Worm (Caenorhabditis elegans) whole organism, L4/young adult: ENCODE measurements around the gene srx-2.

Experiments used
- W03F9.2 ChIP-seq: fragments of 150-350 bp; optimal IDR thresholded peaks from 2 replicates; lab custom pipeline; 2014; ENCODE audit warnings: missing biosample characterization, missing genetic modification characterization
- dao-5 ChIP-seq: sonication (generic microtip); optimal IDR thresholded peaks from 2 replicates; lab custom pipeline; 2016; ENCODE audit warnings: missing genotype, missing genetic modification characterization, moderate library complexity, missing compliant biosample characterization
- him-1 ChIP-seq: sonication (generic microtip); optimal IDR thresholded peaks from 2 replicates; lab custom pipeline; 2016; ENCODE audit warnings: missing genotype, missing genetic modification reagents, missing genetic modification characterization, missing compliant biosample characterization

Gene srx-2

DNA sequence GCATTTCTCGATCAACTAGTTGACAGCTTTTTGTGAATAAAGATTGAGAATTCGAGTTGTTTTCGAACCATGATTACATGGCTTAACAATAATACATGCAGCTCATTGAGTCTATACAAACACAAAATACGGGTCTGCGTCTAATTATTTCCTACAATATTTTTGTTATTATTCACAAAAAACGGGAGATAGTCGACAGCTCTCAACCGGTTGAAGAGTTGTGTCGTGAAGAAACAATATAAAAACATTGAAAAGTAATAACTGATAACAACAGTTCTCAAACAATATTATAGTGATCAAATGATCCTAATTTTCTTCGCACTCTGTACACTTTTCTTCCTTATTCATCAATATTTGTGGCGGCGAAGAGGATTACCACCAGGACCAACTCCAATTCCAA lies 31.8 kb downstream of the srx-2 start, which contains the start of gene cyp-33B1:
Gene cyp-33B1, plus strand, starts transcription at position 301 of the 400 bp plus-strand sequence.
- TF ChIP-seq him-1 (tag; lab: Kevin White, UChicago): no peak
- TF ChIP-seq dao-5: no peak
- no peak for TF ChIP-seq W03F9.2 (tag; lab: Kevin White, UChicago)

- TF ChIP-seq him-1 (tag; lab: Kevin White, UChicago): no peak
Observed at ce11 chrV:9044871-9045270, 35.6 kb downstream of the srx-2 start, which contains the start of gene nhr-30. TSS of gene nhr-30 (plus strand) at chrV:9045171.

- TF ChIP-seq W03F9.2 (tag; lab: Kevin White, UChicago): no peak
- no peak for TF ChIP-seq dao-5
- no peak for TF ChIP-seq him-1 (tag; lab: Kevin White, UChicago)
Observed at ce11 chrV:9047555-9048049, 38.3 kb downstream of the srx-2 start, which contains the start of gene C25E10.17. TSS of gene C25E10.17 (minus strand) at chrV:9047605.

ce11 chrV:9049271-9049670 lies 40.0 kb downstream of the srx-2 start:
- TF ChIP-seq dao-5: no peak
- TF ChIP-seq W03F9.2 (tag; lab: Kevin White, UChicago): no peak
- no peak for TF ChIP-seq him-1 (tag; lab: Kevin White, UChicago)

ce11 chrV:9051100-9051499 lies 41.8 kb downstream of the srx-2 start, which contains the start of gene C25E10.7:
TSS of gene C25E10.7 (minus strand) at chrV:9051200.
- TF ChIP-seq W03F9.2 (tag; lab: Kevin White, UChicago) (no peak), dao-5 (no peak), him-1 (tag; lab: Kevin White, UChicago) (no peak)

- no peak for TF ChIP-seq dao-5
- TF ChIP-seq W03F9.2 (tag; lab: Kevin White, UChicago): no peak
- TF ChIP-seq him-1 (tag; lab: Kevin White, UChicago): no peak
Observed at ce11 chrV:9053235-9053634, 44.0 kb downstream of the srx-2 start.

DNA sequence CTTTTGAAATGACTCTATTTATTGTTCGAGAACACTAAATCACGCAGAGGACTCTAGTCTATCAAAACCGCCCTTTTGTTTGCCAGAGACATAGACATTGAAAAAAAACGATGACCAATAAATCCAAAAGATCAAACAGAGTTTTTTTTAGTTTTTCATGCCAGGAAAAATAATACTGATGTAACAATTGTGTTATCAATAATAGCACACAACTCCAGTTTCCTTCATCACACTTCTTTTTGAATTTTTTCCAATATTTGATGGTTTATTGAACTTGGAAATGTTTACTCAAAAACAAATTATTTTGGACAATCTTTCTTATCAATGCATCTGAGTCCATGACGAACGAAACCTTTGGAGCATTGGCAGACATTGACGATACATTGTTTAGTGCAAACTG lies 44.7 kb downstream of the srx-2 start, which contains the start of gene C25E10.8:
Gene C25E10.8, minus strand, starts transcription at position 101 of the 400 bp plus-strand sequence.
- no peak for TF ChIP-seq him-1 (tag; lab: Kevin White, UChicago)

ce11 chrV:9054771-9055170 lies 45.5 kb downstream of the srx-2 start, which contains the start of gene swm-1:
TSS of gene swm-1 (minus strand) at chrV:9054871.
- no peak for TF ChIP-seq W03F9.2 (tag; lab: Kevin White, UChicago)
- TF ChIP-seq dao-5: no peak
- TF ChIP-seq him-1 (tag; lab: Kevin White, UChicago): no peak

DNA sequence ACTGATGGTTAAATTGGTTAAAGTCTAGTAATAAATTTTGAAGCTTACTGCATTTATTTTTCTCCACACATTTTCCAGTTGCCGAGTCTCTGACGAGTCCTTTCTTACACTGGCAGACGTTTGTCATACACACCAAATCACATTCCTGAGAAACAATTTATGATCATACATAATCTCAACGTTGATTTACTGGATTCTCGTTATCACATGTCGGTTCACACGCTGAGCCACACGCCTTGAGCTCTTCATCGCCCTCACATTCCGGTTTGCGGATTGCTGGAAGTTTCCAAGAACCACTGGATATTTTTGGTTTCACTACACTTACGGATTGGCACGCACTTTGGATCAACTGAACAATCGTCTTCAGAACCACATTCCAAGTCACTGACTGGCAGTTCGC lies 46.4 kb downstream of the srx-2 start:
- no peak for TF ChIP-seq him-1 (tag; lab: Kevin White, UChicago)

ce11 chrV:9056253-9056652 lies 47.0 kb downstream of the srx-2 start, which contains the start of gene C25E10.10:
TSS of gene C25E10.10 (minus strand) at chrV:9056353.
- TF ChIP-seq dao-5 (no peak), him-1 (tag; lab: Kevin White, UChicago) (no peak), W03F9.2 (tag; lab: Kevin White, UChicago) (no peak)

- no peak for TF ChIP-seq dao-5
Observed at ce11 chrV:9058627-9059026, 49.4 kb downstream of the srx-2 start, which contains the start of gene C25E10.11. TSS of gene C25E10.11 (minus strand) at chrV:9058727.

DNA sequence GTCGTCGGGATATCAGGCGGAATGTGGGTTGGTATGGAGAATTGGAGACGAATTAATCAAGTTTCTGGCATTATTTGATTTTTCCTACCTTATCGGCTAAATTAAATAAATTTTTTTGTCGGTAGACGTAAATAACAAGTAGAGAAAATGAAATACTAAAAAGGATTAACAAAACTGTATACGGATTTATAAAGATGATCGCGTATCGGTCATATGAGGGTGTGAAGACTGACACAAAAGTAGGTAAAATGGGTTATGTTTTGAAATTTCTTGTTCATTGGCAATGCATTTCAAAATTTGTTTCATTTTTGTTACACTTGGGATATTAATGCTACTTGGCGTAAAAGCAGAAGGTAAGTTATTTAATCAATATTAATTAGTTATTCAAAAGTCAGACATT lies 50.2 kb downstream of the srx-2 start, which contains the start of the genes C25E10.16 and C25E10.13:
Gene C25E10.16, minus strand, starts transcription at position 101 of the 400 bp plus-strand sequence.
Gene C25E10.13, plus strand, starts transcription at position 256 of the 400 bp plus-strand sequence.
- TF ChIP-seq W03F9.2 (tag; lab: Kevin White, UChicago) (no peak), him-1 (tag; lab: Kevin White, UChicago) (no peak), dao-5 (no peak)
